Worm (Caenorhabditis elegans): ENCODE data around the gene vti-1.

The vti-1 gene

ce11 chrIV:14771325-14771724 lies 4.9 kb upstream of the vti-1 start, which contains the start of gene degl-1:
TSS of gene degl-1 (minus strand) at chrIV:14771425.
- TF ChIP-seq sdz-38 (tag; optimal IDR thresholded peaks at IDR 0.05) (no peak), Y79H2A.3 (GFP tag; conservative IDR thresholded peaks at IDR 0.05) (no peak), lsy-27 (tag; optimal IDR thresholded peaks at IDR 0.05; ENCODE audit: borderline replicate concordance, insufficient read depth) (no peak), Y95B8A.8 (GFP tag; IDR thresholded peaks at IDR 0.05) (no peak), mxl-1 (tag; optimal IDR thresholded peaks at IDR 0.05) (no peak), tbx-9 (tag; optimal IDR thresholded peaks at IDR 0.05; ENCODE audit: borderline replicate concordance) (no peak), attf-6 (GFP tag; IDR thresholded peaks at IDR 0.05) (no peak), mcd-1 (GFP tag; IDR thresholded peaks at IDR 0.05) (no peak)

ce11 chrIV:14770663-14771062 lies 4.2 kb upstream of the vti-1 start:
- TF ChIP-seq Y53G8AR.9 (GFP tag; conservative IDR thresholded peaks at IDR 0.05) (0 out of 2 replicates have a peak, but pooled peaks have one; percentile 34), attf-6 (GFP tag; IDR thresholded peaks at IDR 0.05) (peak; percentile 77), ztf-6 (GFP tag; IDR thresholded peaks at IDR 0.05) (no peak), ztf-28 (GFP tag; IDR thresholded peaks at IDR 0.05) (no peak), snpc-4 (GFP tag; optimal IDR thresholded peaks at IDR 0.05) (no peak), snpc-4 (tag; optimal IDR thresholded peaks at IDR 0.05) (peak in 1 of 4 experiments; percentile 73), him-1 (tag; optimal IDR thresholded peaks at IDR 0.05) (peak; percentile 41)

ce11 chrIV:14769218-14769835 lies 2.9 kb upstream of the vti-1 start, which contains the start of gene Y57G11C.43:
TSS of gene Y57G11C.43 (plus strand) at chrIV:14769441.
- no peak for TF ChIP-seq C17E4.6 (GFP tag; IDR thresholded peaks at IDR 0.05)
- 0 out of 2 replicates have a peak, but pooled peaks have one; percentile 16 for TF ChIP-seq pbrm-1 (GFP tag; IDR thresholded peaks at IDR 0.05)
- TF ChIP-seq tbp1 (GFP tag; optimal IDR thresholded peaks at IDR 0.05) = peak; percentile 26
- TF ChIP-seq snpc-1.3 (tag; optimal IDR thresholded peaks at IDR 0.05; ENCODE audit: insufficient read depth) = peak; percentile 51
- TF ChIP-seq ZK185.1 (tag; optimal IDR thresholded peaks at IDR 0.05; ENCODE audit: poor library complexity, severe bottlenecking) = no peak
- TF ChIP-seq hmg-1.2 (GFP tag; IDR thresholded peaks at IDR 0.05) = peak; percentile 27; the same call in 1 of the 2 replicates
- peak; percentile 22 for TF ChIP-seq tlf-1 (GFP tag; optimal IDR thresholded peaks at IDR 0.05)
- 0 out of 2 replicates have a peak, but pooled peaks have one; percentile 25 for TF ChIP-seq nfyb-1 (GFP tag; IDR thresholded peaks at IDR 0.05)
- TF ChIP-seq lin-54 (GFP tag; optimal IDR thresholded peaks at IDR 0.05) = peak; percentile 21
- no peak for TF ChIP-seq mel-28 (tag; optimal IDR thresholded peaks at IDR 0.05; ENCODE audit: borderline replicate concordance)
- peak; percentile 56 for TF ChIP-seq madf-6 (GFP tag; IDR thresholded peaks at IDR 0.05)
- no peak for TF ChIP-seq nfya-2 (GFP tag; IDR thresholded peaks at IDR 0.05)
- TF ChIP-seq chd-7 (tag; optimal IDR thresholded peaks at IDR 0.05) = no peak
- no peak for TF ChIP-seq let-607 (tag; optimal IDR thresholded peaks at IDR 0.05)
- no peak for TF ChIP-seq F37B4.10 (GFP tag; IDR thresholded peaks at IDR 0.05)
- TF ChIP-seq nhr-120 (GFP tag; IDR thresholded peaks at IDR 0.05) = no peak
- TF ChIP-seq ekl-4 (GFP tag; IDR thresholded peaks at IDR 0.05) = peak; percentile 55
- TF ChIP-seq snpc-3.4 (tag; optimal IDR thresholded peaks at IDR 0.05) = peak; percentile 6
- 0 out of 2 replicates have a peak, but pooled peaks have one; percentile 23 for TF ChIP-seq hsf-1 (GFP tag; IDR thresholded peaks at IDR 0.05)
- TF ChIP-seq Y53G8AR.9 (GFP tag; conservative IDR thresholded peaks at IDR 0.05) = peak; percentile 59; the same call in 1 of the 2 replicates
- 0 out of 2 replicates have a peak, but pooled peaks have one; percentile 31 for TF ChIP-seq B0336.3 (GFP tag; IDR thresholded peaks at IDR 0.05)
- no peak for TF ChIP-seq snpc-4 (GFP tag; optimal IDR thresholded peaks at IDR 0.05)
- TF ChIP-seq snpc-4 (tag; optimal IDR thresholded peaks at IDR 0.05) = peak in 3 of 4 experiments; percentile 25 to 92 (median 76)
- TF ChIP-seq ama-1 (optimal IDR thresholded peaks at IDR 0.05) = no peak
- TF ChIP-seq ama-1 (GFP tag; optimal IDR thresholded peaks at IDR 0.05) = peak; percentile 11 to 37
- TF ChIP-seq lsl-1 (GFP tag; optimal IDR thresholded peaks at IDR 0.05) = peak; percentile 2
- TF ChIP-seq attf-6 (GFP tag; IDR thresholded peaks at IDR 0.05) = peak; percentile 95
- peak; percentile 34 for TF ChIP-seq athp-1 (tag; optimal IDR thresholded peaks at IDR 0.05)
- no peak for TF ChIP-seq aptf-3 (GFP tag; IDR thresholded peaks at IDR 0.05)
- 0 out of 2 replicates have a peak, but pooled peaks have one; percentile 31 for TF ChIP-seq D2030.7 (GFP tag; IDR thresholded peaks at IDR 0.05)
- TF ChIP-seq ceh-100 (GFP tag; IDR thresholded peaks at IDR 0.05) = no peak
- peak; percentile 28 for TF ChIP-seq unc-130 (GFP tag; optimal IDR thresholded peaks at IDR 0.05)
- TF ChIP-seq xnd-1 (tag; optimal IDR thresholded peaks at IDR 0.05) = peak; percentile 16

Measured in whole organism, young adult.